Comparison of ENCODE assay signal across 2 fruit fly cellular contexts in the genomic region with DNA sequence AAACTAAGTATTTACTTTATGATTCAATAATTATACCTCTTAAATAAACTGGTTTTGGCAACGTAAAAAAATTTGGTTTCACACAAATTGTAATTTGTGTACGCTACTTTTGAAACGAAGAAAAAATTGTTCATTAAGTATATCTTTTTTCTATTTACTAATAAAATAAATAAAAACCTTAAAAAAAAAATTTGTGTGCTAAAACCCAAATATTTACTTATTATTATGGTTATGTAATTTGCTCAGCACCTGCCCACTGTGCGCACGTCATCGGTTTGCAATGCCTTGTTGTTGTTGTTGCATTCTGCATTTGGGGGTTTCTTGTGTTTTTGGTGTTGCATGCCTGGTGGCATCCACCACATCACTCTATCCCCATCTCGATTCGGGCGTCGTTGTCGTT.
TF ChIP-seq lines count a peak whose summit lies in the region.

No protein-coding gene starts in this region.

TF ChIP-seq in whole organism, embryonic, 481 proteins besides CTCF, POLR2A, EP300 and RAD21 (continued from another document and continues in another):
- TF ChIP-seq twi (tag; optimal IDR thresholded peaks at IDR 0.05; lab: Kevin White, UChicago) (no peak), Hey (tag; optimal IDR thresholded peaks at IDR 0.05; lab: Kevin White, UChicago) (no peak), fd96Cb (tag; optimal IDR thresholded peaks at IDR 0.05; lab: Kevin White, UChicago) (peak; percentile 54), NfI (GFP tag; optimal IDR thresholded peaks at IDR 0.05; lab: Kevin White, UChicago) (no peak), CG14050 (GFP tag; IDR thresholded peaks at IDR 0.05; lab: Robert Waterston, UW) (peak; percentile 46; the same call in 1 of the 3 replicates), Drgx (GFP tag; IDR thresholded peaks at IDR 0.05; lab: Robert Waterston, UW) (peak; percentile 88), nmo (GFP tag; optimal IDR thresholded peaks at IDR 0.05; lab: Kevin White, UChicago) (peak; percentile 77), vfl (GFP tag; optimal IDR thresholded peaks at IDR 0.05; lab: Kevin White, UChicago) (no peak), gsb-n (tag; optimal IDR thresholded peaks at IDR 0.05; lab: Kevin White, UChicago) (peak; percentile 42), bcd (GFP tag; optimal IDR thresholded peaks at IDR 0.05; lab: Kevin White, UChicago) (peak; percentile 45), CG2202 (tag; optimal IDR thresholded peaks at IDR 0.05; lab: Kevin White, UChicago) (peak; percentile 4), Blimp-1 (GFP tag; optimal IDR thresholded peaks at IDR 0.05; lab: Kevin White, UChicago) (peak; percentile 64), Hr51 (GFP tag; optimal IDR thresholded peaks at IDR 0.05; lab: Kevin White, UChicago) (peak in 1 of 2 experiments; percentile 82), Hr39 (optimal IDR thresholded peaks at IDR 0.05; lab: Kevin White, UChicago) (no peak), ac (GFP tag; optimal IDR thresholded peaks at IDR 0.05; lab: Kevin White, UChicago) (no peak), sc (optimal IDR thresholded peaks at IDR 0.05; lab: Kevin White, UChicago) (no peak), sc (GFP tag; optimal IDR thresholded peaks at IDR 0.05; lab: Kevin White, UChicago) (peak; percentile 56), CG11085 (GFP tag; IDR thresholded peaks at IDR 0.05; lab: Robert Waterston, UW) (no peak), Dp (GFP tag; optimal IDR thresholded peaks at IDR 0.05; lab: Kevin White, UChicago) (no peak), bab2 (GFP tag; optimal IDR thresholded peaks at IDR 0.05; lab: Kevin White, UChicago) (no peak), hkb (optimal IDR thresholded peaks at IDR 0.05; lab: Kevin White, UChicago) (no peak), hkb (GFP tag; IDR thresholded peaks at IDR 0.05; lab: Robert Waterston, UW) (peak; percentile 61), sd (tag; optimal IDR thresholded peaks at IDR 0.05; lab: Kevin White, UChicago) (peak; percentile 28), bsh (GFP tag; optimal IDR thresholded peaks at IDR 0.05; lab: Kevin White, UChicago) (peak; percentile 73 to 76), CG4707 (GFP tag; optimal IDR thresholded peaks at IDR 0.05; lab: Kevin White, UChicago) (peak; percentile 55), dmrt11E (tag; optimal IDR thresholded peaks at IDR 0.05; lab: Kevin White, UChicago) (peak; percentile 6), CG4424 (GFP tag; optimal IDR thresholded peaks at IDR 0.05; lab: Kevin White, UChicago) (peak; percentile 53), hb (GFP tag; IDR thresholded peaks at IDR 0.05; lab: Robert Waterston, UW; ENCODE audit: partially characterized antibody) (no peak), CG10267 (tag; optimal IDR thresholded peaks at IDR 0.05; lab: Kevin White, UChicago) (peak; percentile 32), CHES-1-like (GFP tag; optimal IDR thresholded peaks at IDR 0.05; lab: Kevin White, UChicago) (no peak), Dbx (GFP tag; IDR thresholded peaks at IDR 0.05; lab: Robert Waterston, UW) (no peak), CG12219 (GFP tag; optimal IDR thresholded peaks at IDR 0.05; lab: Kevin White, UChicago) (peak; percentile 22), Spps (tag; optimal IDR thresholded peaks at IDR 0.05; lab: Kevin White, UChicago) (peak; percentile 32), CG5180 (GFP tag; optimal IDR thresholded peaks at IDR 0.05; lab: Kevin White, UChicago) (peak; percentile 19), Oaz (GFP tag; IDR thresholded peaks at IDR 0.05; lab: Robert Waterston, UW) (0 out of 2 replicates have a peak, but pooled peaks have one; percentile 20), wor (GFP tag; IDR thresholded peaks at IDR 0.05; lab: Robert Waterston, UW) (peak; percentile 24; the same call in 1 of the 2 replicates), CG3407 (GFP tag; optimal IDR thresholded peaks at IDR 0.05; lab: Kevin White, UChicago) (peak; percentile 42), Mrtf (GFP tag; IDR thresholded peaks at IDR 0.05; lab: Robert Waterston, UW) (0 out of 3 replicates have a peak, but pooled peaks have one; percentile 15), Pdp1 (GFP tag; optimal IDR thresholded peaks at IDR 0.05; lab: Kevin White, UChicago) (peak in 1 of 2 experiments; percentile 65), CG5953 (GFP tag; IDR thresholded peaks at IDR 0.05; lab: Robert Waterston, UW) (0 out of 2 replicates have a peak, but pooled peaks have one; percentile 30), CG3726 (GFP tag; IDR thresholded peaks at IDR 0.05; lab: Robert Waterston, UW) (no peak), Kr (GFP tag; optimal IDR thresholded peaks at IDR 0.05; lab: Kevin White, UChicago) (no peak), Chrac-16 (GFP tag; optimal IDR thresholded peaks at IDR 0.05; lab: Kevin White, UChicago) (peak; percentile 2), croc (GFP tag; conservative IDR thresholded peaks at IDR 0.05; lab: Robert Waterston, UW) (peak; percentile 43; the same call in 2 of the 3 replicates), lab (GFP tag; optimal IDR thresholded peaks at IDR 0.05; lab: Kevin White, UChicago) (peak; percentile 53), CG13424 (tag; optimal IDR thresholded peaks at IDR 0.05; lab: Kevin White, UChicago) (peak; percentile 56), CG2875 (GFP tag; optimal IDR thresholded peaks at IDR 0.05; lab: Kevin White, UChicago) (peak; percentile 58), CG7839 (tag; optimal IDR thresholded peaks at IDR 0.05; lab: Kevin White, UChicago) (peak; percentile 66), CG11093 (GFP tag; IDR thresholded peaks at IDR 0.05; lab: Robert Waterston, UW) (0 out of 3 replicates have a peak, but pooled peaks have one; percentile 26), nerfin-1 (tag; optimal IDR thresholded peaks at IDR 0.05; lab: Kevin White, UChicago) (peak; percentile 34), Ssrp (tag; optimal IDR thresholded peaks at IDR 0.05; lab: Kevin White, UChicago) (peak; percentile 61), CG10274 (GFP tag; optimal IDR thresholded peaks at IDR 0.05; lab: Kevin White, UChicago) (no peak), CG12769 (tag; optimal IDR thresholded peaks at IDR 0.05; lab: Kevin White, UChicago) (no peak), CG1602 (GFP tag; optimal IDR thresholded peaks at IDR 0.05; lab: Kevin White, UChicago) (peak; percentile 24), CG12236 (GFP tag; optimal IDR thresholded peaks at IDR 0.05; lab: Kevin White, UChicago) (no peak), zfh1 (GFP tag; IDR thresholded peaks at IDR 0.05; lab: Robert Waterston, UW) (0 out of 3 replicates have a peak, but pooled peaks have one; percentile 26), CG7556 (GFP tag; optimal IDR thresholded peaks at IDR 0.05; lab: Kevin White, UChicago) (peak; percentile 12), MESR4 (GFP tag; optimal IDR thresholded peaks at IDR 0.05; lab: Kevin White, UChicago) (no peak), bbx (GFP tag; IDR thresholded peaks at IDR 0.05; lab: Robert Waterston, UW; ENCODE audit: partially characterized antibody) (no peak), CG11504 (tag; optimal IDR thresholded peaks at IDR 0.05; lab: Kevin White, UChicago) (peak; percentile 78), CG2712 (tag; optimal IDR thresholded peaks at IDR 0.05; lab: Kevin White, UChicago) (peak; percentile 69), CG8924 (tag; optimal IDR thresholded peaks at IDR 0.05; lab: Kevin White, UChicago) (peak; percentile 24)

TF ChIP-seq in whole organism, prepupa, 60 proteins besides CTCF, POLR2A, EP300 and RAD21 (continued from another document):
- TF ChIP-seq CG11762 (GFP tag; optimal IDR thresholded peaks at IDR 0.05; lab: Kevin White, UChicago; ENCODE audit: insufficient read depth) (peak; percentile 68), fd59A (GFP tag; optimal IDR thresholded peaks at IDR 0.05; lab: Kevin White, UChicago) (no peak), CG7368 (GFP tag; optimal IDR thresholded peaks at IDR 0.05; lab: Kevin White, UChicago) (peak; percentile 35), fkh (GFP tag; optimal IDR thresholded peaks at IDR 0.05; lab: Kevin White, UChicago) (no peak), Sox14 (GFP tag; optimal IDR thresholded peaks at IDR 0.05; lab: Kevin White, UChicago) (peak; percentile 66), dac (GFP tag; optimal IDR thresholded peaks at IDR 0.05; lab: Kevin White, UChicago) (peak; percentile 82), CG32006 (GFP tag; optimal IDR thresholded peaks at IDR 0.05; lab: Kevin White, UChicago) (peak; percentile 97), CG15336 (GFP tag; IDR thresholded peaks at IDR 0.05; lab: Robert Waterston, UW) (peak; percentile 95), CG8319 (GFP tag; optimal IDR thresholded peaks at IDR 0.05; lab: Kevin White, UChicago) (no peak), acj6 (GFP tag; optimal IDR thresholded peaks at IDR 0.05; lab: Kevin White, UChicago) (peak; percentile 75), Gug (GFP tag; IDR thresholded peaks at IDR 0.05; lab: Robert Waterston, UW) (peak; percentile 87), Lpt (GFP tag; optimal IDR thresholded peaks at IDR 0.05; lab: Kevin White, UChicago) (peak; percentile 72), spab (GFP tag; optimal IDR thresholded peaks at IDR 0.05; lab: Kevin White, UChicago) (peak; percentile 17), Met (GFP tag; optimal IDR thresholded peaks at IDR 0.05; lab: Kevin White, UChicago) (peak; percentile 39), Sox102F (GFP tag; optimal IDR thresholded peaks at IDR 0.05; lab: Kevin White, UChicago) (peak; percentile 57), CG6854 (GFP tag; optimal IDR thresholded peaks at IDR 0.05; lab: Kevin White, UChicago) (no peak), pdm3 (GFP tag; optimal IDR thresholded peaks at IDR 0.05; lab: Kevin White, UChicago) (peak; percentile 68), CG10669 (GFP tag; optimal IDR thresholded peaks at IDR 0.05; lab: Kevin White, UChicago) (peak; percentile 16), svp (GFP tag; lab: Kevin White, UChicago) (peak; percentile 59), CG4318 (GFP tag; optimal IDR thresholded peaks at IDR 0.05; lab: Kevin White, UChicago) (peak; percentile 97), CG6163 (GFP tag; IDR thresholded peaks at IDR 0.05; lab: Robert Waterston, UW) (peak; percentile 76), CG11294 (GFP tag; IDR thresholded peaks at IDR 0.05; lab: Robert Waterston, UW) (peak; percentile 84), CG34406 (GFP tag; optimal IDR thresholded peaks at IDR 0.05; lab: Kevin White, UChicago) (peak; percentile 43), Hr38 (GFP tag; optimal IDR thresholded peaks at IDR 0.05; lab: Kevin White, UChicago) (no peak), net (GFP tag; optimal IDR thresholded peaks at IDR 0.05; lab: Kevin White, UChicago) (peak; percentile 78), Ets96B (tag; optimal IDR thresholded peaks at IDR 0.05; lab: Kevin White, UChicago) (peak; percentile 32), CG9139 (GFP tag; optimal IDR thresholded peaks at IDR 0.05; lab: Kevin White, UChicago) (no peak), CG11902 (GFP tag; optimal IDR thresholded peaks at IDR 0.05; lab: Kevin White, UChicago) (no peak), CG6276 (GFP tag; optimal IDR thresholded peaks at IDR 0.05; lab: Kevin White, UChicago) (peak; percentile 93), eg (GFP tag; IDR thresholded peaks at IDR 0.05; lab: Robert Waterston, UW) (peak; percentile 89), Eip93F (GFP tag; optimal IDR thresholded peaks at IDR 0.05; lab: Kevin White, UChicago) (no peak), topi (GFP tag; optimal IDR thresholded peaks at IDR 0.05; lab: Kevin White, UChicago) (peak; percentile 41), OdsH (GFP tag; optimal IDR thresholded peaks at IDR 0.05; lab: Kevin White, UChicago) (peak; percentile 87), Eip78C (GFP tag; lab: Kevin White, UChicago) (peak; percentile 95), CG6808 (GFP tag; optimal IDR thresholded peaks at IDR 0.05; lab: Kevin White, UChicago) (no peak), salr (GFP tag; optimal IDR thresholded peaks at IDR 0.05; lab: Kevin White, UChicago) (peak in 1 of 2 experiments; percentile 89), achi (GFP tag; optimal IDR thresholded peaks at IDR 0.05; lab: Kevin White, UChicago) (peak; percentile 81), fd85E (GFP tag; optimal IDR thresholded peaks at IDR 0.05; lab: Kevin White, UChicago) (peak; percentile 7)
